Worm (Caenorhabditis elegans) whole organism, L2 larva: ENCODE results near the gene srj-45.

ENCODE experiments used
- F13H6.1 ChIP-seq: sonication (generic microtip); optimal IDR thresholded peaks from 2 replicates; lab custom pipeline; 2016; ENCODE audit warnings: missing genetic modification characterization, missing compliant biosample characterization
- ZK546.5 ChIP-seq: sonication (generic microtip); optimal IDR thresholded peaks from 2 replicates; lab custom pipeline; 2017; ENCODE audit warnings: missing biosample characterization, missing genetic modification characterization
- alr-1 ChIP-seq: fragments of 150-350 bp; optimal IDR thresholded peaks from 2 replicates; lab custom pipeline; 2014; ENCODE audit warnings: missing biosample characterization, missing genetic modification characterization
- aly-2 ChIP-seq: fragments of 150-350 bp; optimal IDR thresholded peaks from 2 replicates; lab custom pipeline; 2014; ENCODE audit warnings: missing biosample characterization, missing genetic modification characterization
- ama-1 ChIP-seq: fragments of 150-350 bp; optimal IDR thresholded peaks from 2 replicates; lab custom pipeline; 2018; ENCODE audit warnings: inconsistent platforms
- blmp-1 ChIP-seq: sonication (generic microtip); optimal IDR thresholded peaks from 2 replicates; lab custom pipeline; 2017; ENCODE audit warnings: missing genetic modification characterization, mild to moderate bottlenecking, missing compliant biosample characterization, antibody characterized with exemption, moderate library complexity; ENCODE audit not compliant: insufficient read depth
- crh-2 ChIP-seq: sonication (generic microtip); optimal IDR thresholded peaks from 2 replicates; lab custom pipeline; 2017; ENCODE audit warnings: missing biosample characterization, missing genetic modification characterization
- dmd-4 ChIP-seq: sonication (generic microtip); optimal IDR thresholded peaks from 2 replicates; lab custom pipeline; 2017; ENCODE audit warnings: missing biosample characterization, missing genetic modification characterization
- elt-3 ChIP-seq: sonication (generic microtip); optimal IDR thresholded peaks from 2 replicates; lab custom pipeline; 2017; ENCODE audit warnings: missing biosample characterization, missing genetic modification characterization
- fos-1 ChIP-seq: fragments of 150-350 bp; optimal IDR thresholded peaks from 2 replicates; lab custom pipeline; 2014; ENCODE audit warnings: missing biosample characterization, missing genetic modification characterization
- gmeb-1 ChIP-seq: fragments of 150-350 bp; optimal IDR thresholded peaks from 2 replicates; lab custom pipeline; 2014; ENCODE audit warnings: missing biosample characterization, missing genetic modification characterization
- lin-11 ChIP-seq: fragments of 150-350 bp; sonication (generic microtip); optimal IDR thresholded peaks from 2 replicates; lab custom pipeline; 2014; ENCODE audit warnings: missing biosample characterization, missing genetic modification characterization, inconsistent platforms, mixed read lengths
- lin-13 ChIP-seq: fragments of 150-350 bp; optimal IDR thresholded peaks from 2 replicates; lab custom pipeline; 2014; ENCODE audit warnings: missing biosample characterization, missing genetic modification reagents, missing genetic modification characterization
- lin-39 ChIP-seq: fragments of 150-350 bp; optimal IDR thresholded peaks from 2 replicates; lab custom pipeline; 2014; ENCODE audit warnings: missing biosample characterization, missing genetic modification reagents, missing genetic modification characterization
- lsy-2 ChIP-seq, 2 experiments: fragments of 150-350 bp in 1 of 2; sonication (generic microtip) in 1 of 2; optimal IDR thresholded peaks; 2 replicates each; lab custom pipeline; 2014 to 2017; ENCODE audit warnings: missing biosample characterization in 2 of 2, missing genetic modification characterization in 2 of 2
- mbf-1 ChIP-seq: sonication (generic microtip); optimal IDR thresholded peaks from 2 replicates; lab custom pipeline; 2017; ENCODE audit warnings: missing biosample characterization, missing genetic modification characterization
- mdl-1 ChIP-seq, 2 experiments: fragments of 150-350 bp in 1 of 2; sonication (generic microtip) in 1 of 2; optimal IDR thresholded peaks; 2 replicates each; lab custom pipeline; 2017; ENCODE audit warnings: missing biosample characterization in 2 of 2, missing genetic modification characterization in 2 of 2
- nhr-11 ChIP-seq: fragments of 150-350 bp; optimal IDR thresholded peaks from 2 replicates; lab custom pipeline; 2014; ENCODE audit warnings: missing biosample characterization, missing genetic modification characterization
- nhr-129 ChIP-seq: fragments of 150-350 bp; optimal IDR thresholded peaks from 2 replicates; lab custom pipeline; 2014; ENCODE audit warnings: missing biosample characterization, missing genetic modification characterization
- nhr-6 ChIP-seq: fragments of 150-350 bp; optimal IDR thresholded peaks from 2 replicates; lab custom pipeline; 2014; ENCODE audit warnings: missing biosample characterization, missing genetic modification characterization
- nhr-77 ChIP-seq: fragments of 150-350 bp; optimal IDR thresholded peaks from 2 replicates; lab custom pipeline; 2014; ENCODE audit warnings: missing biosample characterization, missing genetic modification characterization
- peb-1 ChIP-seq: fragments of 150-350 bp; optimal IDR thresholded peaks from 2 replicates; lab custom pipeline; 2014; ENCODE audit warnings: missing biosample characterization, missing genetic modification characterization
- skn-1 ChIP-seq: sonication (generic microtip); optimal IDR thresholded peaks from 2 replicates; lab custom pipeline; 2017; ENCODE audit warnings: missing biosample characterization, missing genetic modification characterization
- sma-3 ChIP-seq: sonication (generic microtip); optimal IDR thresholded peaks from 2 replicates; lab custom pipeline; 2016; ENCODE audit warnings: missing genetic modification reagents, missing genetic modification characterization, missing compliant biosample characterization
- sma-9 ChIP-seq, 2 experiments: fragments of 150-350 bp in 1 of 2; sonication (generic microtip) in 1 of 2; optimal IDR thresholded peaks; 2 replicates each; lab custom pipeline; 2014 to 2016; ENCODE audit warnings: missing genetic modification characterization in 2 of 2, mild to moderate bottlenecking in 1 of 2, missing biosample characterization in 1 of 2, missing compliant biosample characterization in 1 of 2, missing genetic modification reagents in 1 of 2, moderate library complexity in 1 of 2
- snpc-4 ChIP-seq: fragments of 150-350 bp; optimal IDR thresholded peaks from 2 replicates; lab custom pipeline; 2014; ENCODE audit warnings: missing biosample characterization, missing genetic modification characterization
- unc-39 ChIP-seq: fragments of 150-350 bp; optimal IDR thresholded peaks from 2 replicates; lab custom pipeline; 2014; ENCODE audit warnings: missing biosample characterization, missing genetic modification characterization
- unc-55 ChIP-seq: fragments of 150-350 bp; sonication (generic microtip); optimal IDR thresholded peaks from 3 replicates; lab custom pipeline; 2014; ENCODE audit warnings: missing biosample characterization, missing genetic modification reagents, missing genetic modification characterization
- unc-62 ChIP-seq: fragments of 150-350 bp; optimal IDR thresholded peaks from 2 replicates; lab custom pipeline; 2014; ENCODE audit warnings: missing biosample characterization, missing genetic modification reagents, missing genetic modification characterization
- ztf-11 ChIP-seq: sonication (generic microtip); optimal IDR thresholded peaks from 2 replicates; lab custom pipeline; 2017; ENCODE audit warnings: missing biosample characterization, missing genetic modification characterization
- ztf-4 ChIP-seq: fragments of 150-350 bp; optimal IDR thresholded peaks from 2 replicates; lab custom pipeline; 2014; ENCODE audit warnings: missing biosample characterization, missing genetic modification characterization

The srj-45 gene

ce11 chrV:2801955-2802354 is 34.4 kb downstream of the srj-45 start:
- TF ChIP-seq nhr-129 (tag; lab: Kevin White, UChicago), result peak; percentile 43
- no peak for TF ChIP-seq lsy-2 (tag; optimal IDR thresholded peaks at IDR 0.05; lab: Kevin White, UChicago)
- TF ChIP-seq, all 48 proteins: peak for 1

DNA sequence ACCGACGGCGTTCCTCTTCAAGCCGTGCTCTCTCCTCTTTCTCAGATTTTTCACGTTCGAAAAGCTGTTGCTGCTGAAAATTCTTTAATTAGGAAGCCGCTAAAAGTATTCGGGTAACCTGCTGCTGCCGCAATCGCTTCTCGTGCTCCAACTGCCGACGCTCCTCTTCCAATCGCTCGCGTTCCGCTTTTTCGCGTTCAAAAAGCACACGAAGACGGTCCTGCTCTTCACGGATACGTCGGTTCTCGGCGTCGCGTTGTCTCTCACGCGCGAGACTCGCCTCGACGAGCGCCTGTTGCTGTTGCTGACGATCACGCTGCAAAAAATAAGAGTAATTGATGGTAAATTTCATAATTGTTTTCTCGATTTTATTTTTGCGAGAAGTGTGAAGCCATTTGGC is 35.7 kb downstream of the srj-45 start:
- TF ChIP-seq snpc-4 (tag; lab: Kevin White, UChicago) (no peak), lsy-2 (tag; optimal IDR thresholded peaks at IDR 0.05; lab: Kevin White, UChicago) (no peak), gmeb-1 (tag; lab: Kevin White, UChicago) (no peak), peb-1 (tag; lab: Kevin White, UChicago) (no peak), lin-11 (tag; lab: Kevin White, UChicago) (no peak), ztf-11 (tag; lab: Kevin White, UChicago) (no peak)

DNA sequence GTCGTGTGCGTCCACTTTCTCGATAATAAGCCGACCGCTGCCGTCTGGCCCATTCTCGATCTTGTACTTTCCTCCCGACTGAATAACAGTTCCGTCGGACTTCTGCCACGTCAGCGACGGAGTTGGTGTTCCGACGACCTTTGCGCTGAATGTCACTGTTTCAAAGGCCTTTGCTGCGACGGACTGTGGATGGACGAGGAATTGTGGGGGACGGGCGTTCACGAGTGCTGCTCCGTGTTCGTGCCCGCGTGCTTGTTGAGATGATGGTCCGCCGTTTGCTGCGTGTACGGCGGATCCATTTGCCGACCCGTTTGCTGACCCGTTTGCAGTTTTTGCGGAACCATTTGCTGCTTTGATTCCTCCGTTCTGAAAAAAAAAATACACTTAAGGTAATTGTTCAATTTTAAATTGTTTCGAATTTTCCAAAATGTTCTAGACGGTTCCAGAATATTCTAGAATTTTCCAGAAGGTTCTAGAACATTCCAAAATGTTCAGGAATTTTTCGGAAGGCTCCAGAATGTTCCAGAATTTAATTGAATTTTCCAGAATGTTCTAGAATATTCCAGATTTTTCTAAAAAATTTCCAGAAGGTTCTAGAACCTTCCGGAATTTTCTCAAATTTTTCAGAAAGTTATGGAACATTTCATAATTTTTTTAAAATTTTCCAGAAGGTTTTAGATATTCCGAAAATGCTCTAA is 37.1 kb downstream of the srj-45 start:
- TF ChIP-seq snpc-4 (tag; lab: Kevin White, UChicago), result no peak
- no peak for TF ChIP-seq unc-55 (GFP tag; lab: Kevin White, UChicago)
- TF ChIP-seq ztf-4, result no peak

DNA sequence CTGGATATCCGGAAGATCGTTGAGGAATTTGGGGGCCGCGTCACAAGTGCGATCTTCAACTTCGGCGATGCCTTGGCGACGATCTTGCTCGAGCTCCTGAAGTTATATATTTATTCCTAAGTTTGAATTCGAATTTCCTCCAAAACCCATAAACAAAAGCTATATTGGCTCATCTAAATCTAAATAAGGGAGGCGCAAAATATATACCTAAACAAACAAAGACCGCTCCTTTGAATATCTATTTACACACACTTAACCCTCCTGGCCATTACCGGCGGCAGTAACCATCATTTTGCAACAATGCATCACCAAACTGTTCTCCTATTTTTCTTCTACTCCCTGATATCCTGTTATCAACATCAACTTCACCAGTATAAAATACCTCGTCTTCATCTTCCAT is 40.4 kb downstream of the srj-45 start, which contains the start of gene F54E2.2:
TSS of gene F54E2.2 (plus strand) at position 301 of the 400 bp plus-strand sequence.
- TF ChIP-seq unc-39 (tag; lab: Kevin White, UChicago) (no peak), lin-13 (GFP tag; lab: Kevin White, UChicago) (no peak), nhr-129 (tag; lab: Kevin White, UChicago) (no peak), lin-39 (tag; lab: Kevin White, UChicago) (no peak), mdl-1 (tag; optimal IDR thresholded peaks at IDR 0.05; lab: Kevin White, UChicago) (no peak), nhr-11 (tag; lab: Kevin White, UChicago) (no peak), crh-2 (tag; lab: Kevin White, UChicago) (no peak), mbf-1 (tag; lab: Kevin White, UChicago) (no peak), lin-11 (tag; lab: Kevin White, UChicago) (no peak), ama-1 (lab: Kevin White, UChicago) (no peak), skn-1 (tag; lab: Kevin White, UChicago) (no peak), elt-3 (tag; lab: Kevin White, UChicago) (no peak), ZK546.5 (tag; lab: Kevin White, UChicago) (no peak), ztf-4 (no peak), sma-3 (GFP tag; lab: Kevin White, UChicago) (no peak)

ce11 chrV:2792958-2793357 is 43.4 kb downstream of the srj-45 start:
- TF ChIP-seq lin-39 (tag; lab: Kevin White, UChicago) (no peak), fos-1 (no peak), aly-2 (tag; lab: Kevin White, UChicago) (no peak), dmd-4 (tag; lab: Kevin White, UChicago) (no peak), unc-55 (GFP tag; lab: Kevin White, UChicago) (no peak), blmp-1 (no peak), nhr-11 (tag; lab: Kevin White, UChicago) (no peak), alr-1 (tag; lab: Kevin White, UChicago) (no peak), nhr-77 (tag; lab: Kevin White, UChicago) (no peak), nhr-6 (tag; lab: Kevin White, UChicago) (no peak), unc-62 (no peak), F13H6.1 (tag; lab: Kevin White, UChicago) (no peak), sma-9 (GFP tag; optimal IDR thresholded peaks at IDR 0.05; lab: Kevin White, UChicago) (no peak), sma-9 (tag; optimal IDR thresholded peaks at IDR 0.05; lab: Kevin White, UChicago) (no peak)
